Fruit fly (Drosophila melanogaster) whole organism, embryonic: ENCODE data around the gene CG12640.

Experiments used
- CG10147 ChIP-seq: fragments of 200-800 bp; sonication (Bioruptor generic); optimal IDR thresholded peaks from 2 replicates; lab custom pipeline; 2019; ENCODE audit warnings: missing biosample characterization, mild to moderate bottlenecking, missing genetic modification characterization, moderate library complexity
- CG1024 ChIP-seq: fragments of 200-800 bp; sonication (Bioruptor generic); IDR thresholded peaks from 2 replicates; pipeline ENCODE4 v1.3.6; 2022; ENCODE audit warnings: missing biosample characterization, missing genetic modification characterization
- CG11560 ChIP-seq: fragments of 200-800 bp; sonication (Bioruptor generic); IDR thresholded peaks from 3 replicates; pipeline ENCODE4 v1.3.6; 2022; ENCODE audit warnings: missing biosample characterization, missing genetic modification characterization
- CG15269 ChIP-seq: fragments of 200-800 bp; sonication (Bioruptor generic); optimal IDR thresholded peaks from 2 replicates; lab custom pipeline; 2018; ENCODE audit warnings: missing biosample characterization, mild to moderate bottlenecking, missing genetic modification characterization, moderate library complexity
- CG16815 ChIP-seq: fragments of 200-800 bp; sonication (Bioruptor generic); optimal IDR thresholded peaks from 3 replicates; lab custom pipeline; 2017; ENCODE audit warnings: missing biosample characterization, mild to moderate bottlenecking, missing genetic modification characterization
- CG17186 ChIP-seq: fragments of 200-800 bp; sonication (Bioruptor generic); optimal IDR thresholded peaks from 3 replicates; lab custom pipeline; 2017; ENCODE audit warnings: missing biosample characterization, missing genetic modification reagents, missing genetic modification characterization
- CG18599 ChIP-seq: fragments of 200-800 bp; sonication (Bioruptor generic); optimal IDR thresholded peaks from 3 replicates; lab custom pipeline; 2017; ENCODE audit warnings: missing biosample characterization, missing genetic modification characterization, mild to moderate bottlenecking, moderate library complexity, missing genetic modification reagents
- CG2120 ChIP-seq: fragments of 200-800 bp; sonication (Bioruptor generic); optimal IDR thresholded peaks from 3 replicates; lab custom pipeline; 2016; ENCODE audit warnings: missing biosample characterization, missing genetic modification characterization
- CG30020 ChIP-seq: fragments of 200-800 bp; optimal IDR thresholded peaks from 2 replicates; lab custom pipeline; 2019; ENCODE audit warnings: missing biosample characterization, mild to moderate bottlenecking, missing genetic modification characterization, moderate library complexity
- CG3065 ChIP-seq: fragments of 200-800 bp; sonication (Bioruptor generic); optimal IDR thresholded peaks from 2 replicates; lab custom pipeline; 2016; ENCODE audit warnings: missing biosample characterization, missing genetic modification characterization
- CG4854 ChIP-seq: fragments of 200-800 bp; sonication (Bioruptor generic); optimal IDR thresholded peaks from 2 replicates; lab custom pipeline; 2016; ENCODE audit warnings: missing biosample characterization, missing genetic modification characterization, inconsistent platforms
- CG6813 ChIP-seq: fragments of 200-800 bp; sonication (Bioruptor generic); optimal IDR thresholded peaks from 2 replicates; lab custom pipeline; 2017; ENCODE audit warnings: missing biosample characterization, missing genetic modification characterization, mild to moderate bottlenecking, moderate library complexity, missing genetic modification reagents
- CG8281 ChIP-seq: fragments of 200-800 bp; sonication (Bioruptor generic); optimal IDR thresholded peaks from 2 replicates; lab custom pipeline; 2018; ENCODE audit warnings: missing biosample characterization, mild to moderate bottlenecking, missing genetic modification characterization, moderate library complexity
- Dp ChIP-seq: fragments of 200-800 bp; sonication (Bioruptor generic); optimal IDR thresholded peaks from 2 replicates; lab custom pipeline; 2018; ENCODE audit warnings: missing biosample characterization, mild to moderate bottlenecking, missing genetic modification characterization, moderate library complexity
- HLH54F ChIP-seq: fragments of 200-800 bp; sonication (Bioruptor generic); optimal IDR thresholded peaks from 3 replicates; lab custom pipeline; 2016; ENCODE audit warnings: missing biosample characterization, missing genetic modification characterization
- Hey ChIP-seq: fragments of 200-800 bp; sonication (Bioruptor generic); optimal IDR thresholded peaks from 3 replicates; lab custom pipeline; 2018; ENCODE audit warnings: missing biosample characterization, mild to moderate bottlenecking, missing genetic modification characterization
- Jarid2 ChIP-seq: fragments of 200-800 bp; sonication (Bioruptor generic); optimal IDR thresholded peaks from 3 replicates; lab custom pipeline; 2017; ENCODE audit warnings: mild to moderate bottlenecking, missing biosample characterization, missing genetic modification reagents, missing genetic modification characterization
- Myb ChIP-seq: fragments of 200-800 bp; sonication (Bioruptor generic); optimal IDR thresholded peaks from 2 replicates; lab custom pipeline; 2016; ENCODE audit warnings: missing biosample characterization, missing genetic modification characterization
- NFAT ChIP-seq: fragments of 200-800 bp; sonication (Bioruptor generic); IDR thresholded peaks from 2 replicates; pipeline ENCODE4 v1.3.6; 2022; ENCODE audit warnings: missing biosample characterization, missing genetic modification characterization
- Nf-YA ChIP-seq: fragments of 200-800 bp; sonication (Bioruptor generic); IDR thresholded peaks from 2 replicates; pipeline ENCODE4 v1.3.6; 2022; ENCODE audit warnings: missing biosample characterization, missing genetic modification characterization
- Rfx ChIP-seq: fragments of 200-800 bp; sonication (Bioruptor generic); IDR thresholded peaks from 2 replicates; pipeline ENCODE4 v1.3.6; 2022; ENCODE audit warnings: missing biosample characterization, missing genetic modification characterization
- Sin3A ChIP-seq: fragments of >200 bp; optimal IDR thresholded peaks from 2 replicates; lab custom pipeline; 2018
- Sry-δ ChIP-seq: fragments of 200-800 bp; sonication (Bioruptor generic); optimal IDR thresholded peaks from 2 replicates; lab custom pipeline; 2016; ENCODE audit warnings: missing biosample characterization, missing genetic modification characterization
- ara ChIP-seq: fragments of 200-800 bp; sonication (Bioruptor generic); IDR thresholded peaks from 2 replicates; pipeline ENCODE4 v1.3.6; 2022; ENCODE audit warnings: missing biosample characterization, missing genetic modification characterization
- ato ChIP-seq: fragments of 200-800 bp; sonication (Bioruptor generic); IDR thresholded peaks from 2 replicates; pipeline ENCODE4 v1.3.6; 2022; ENCODE audit warnings: missing biosample characterization, missing genetic modification characterization; ENCODE audit not compliant: partially characterized antibody
- bbx ChIP-seq: fragments of 200-800 bp; sonication (Bioruptor generic); IDR thresholded peaks from 2 replicates; pipeline ENCODE4 v1.3.6; 2022; ENCODE audit warnings: missing biosample characterization, missing genetic modification characterization; ENCODE audit not compliant: partially characterized antibody
- corto ChIP-seq: fragments of 200-800 bp; sonication (Bioruptor generic); optimal IDR thresholded peaks from 2 replicates; lab custom pipeline; 2016; ENCODE audit warnings: missing biosample characterization, mild to moderate bottlenecking, missing genetic modification characterization, moderate library complexity
- crp ChIP-seq, 2 experiments: fragments of 200-800 bp; sonication (Bioruptor generic); optimal IDR thresholded peaks; 2 replicates in 1 of 2; 3 replicates in 1 of 2; lab custom pipeline; 2017; ENCODE audit warnings: missing biosample characterization in 2 of 2, missing genetic modification characterization in 2 of 2, mild to moderate bottlenecking in 1 of 2, moderate library complexity in 1 of 2
- ftz-f1 ChIP-seq: fragments of 200-800 bp; sonication (Bioruptor generic); optimal IDR thresholded peaks from 2 replicates; lab custom pipeline; 2016; ENCODE audit warnings: missing biosample characterization, missing genetic modification characterization
- gfzf ChIP-seq: fragments of 200-800 bp; sonication (Bioruptor generic); optimal IDR thresholded peaks from 2 replicates; lab custom pipeline; 2016; ENCODE audit warnings: missing biosample characterization, mild to moderate bottlenecking, missing genetic modification characterization, moderate library complexity
- gro ChIP-seq: fragments of 200-800 bp; sonication (Bioruptor generic); optimal IDR thresholded peaks from 2 replicates; lab custom pipeline; 2016; ENCODE audit warnings: missing biosample characterization, missing genetic modification characterization
- gsb-n ChIP-seq: fragments of 200-800 bp; sonication (Bioruptor generic); optimal IDR thresholded peaks from 3 replicates; lab custom pipeline; 2018; ENCODE audit warnings: missing biosample characterization, mild to moderate bottlenecking, missing genetic modification characterization
- ham ChIP-seq: fragments of 200-800 bp; sonication (Bioruptor generic); IDR thresholded peaks from 2 replicates; pipeline ENCODE4 v1.3.6; 2022; ENCODE audit warnings: missing biosample characterization, missing genetic modification characterization
- jigr1 ChIP-seq: fragments of 200-800 bp; sonication (Bioruptor generic); IDR thresholded peaks from 3 replicates; pipeline ENCODE4 v1.3.6; 2022; ENCODE audit warnings: missing biosample characterization, missing genetic modification characterization
- lab ChIP-seq: fragments of 200-800 bp; sonication (Bioruptor generic); optimal IDR thresholded peaks from 3 replicates; lab custom pipeline; 2017; ENCODE audit warnings: missing biosample characterization, missing genetic modification characterization, mild to moderate bottlenecking, moderate library complexity, missing genetic modification reagents
- nom ChIP-seq: fragments of 200-800 bp; sonication (Bioruptor generic); optimal IDR thresholded peaks from 2 replicates; lab custom pipeline; 2017; ENCODE audit warnings: missing biosample characterization, missing genetic modification characterization, mild to moderate bottlenecking, moderate library complexity, missing genetic modification reagents
- onecut ChIP-seq: fragments of 200-800 bp; sonication (Bioruptor generic); IDR thresholded peaks from 2 replicates; pipeline ENCODE4 v1.3.6; 2022; ENCODE audit warnings: missing biosample characterization, missing genetic modification characterization
- pb ChIP-seq: fragments of 200-800 bp; sonication (Bioruptor generic); optimal IDR thresholded peaks from 3 replicates; lab custom pipeline; 2016; ENCODE audit warnings: missing biosample characterization, missing genetic modification characterization
- pfk ChIP-seq: fragments of 200-800 bp; sonication (Bioruptor generic); optimal IDR thresholded peaks from 2 replicates; lab custom pipeline; 2018; ENCODE audit warnings: missing biosample characterization, mild to moderate bottlenecking, missing genetic modification characterization, moderate library complexity
- pnt ChIP-seq: fragments of 200-800 bp; sonication (Bioruptor generic); optimal IDR thresholded peaks from 3 replicates; lab custom pipeline; 2016; ENCODE audit warnings: missing biosample characterization, missing genetic modification characterization
- pzg ChIP-seq: fragments of 200-800 bp; sonication (Bioruptor generic); optimal IDR thresholded peaks from 3 replicates; lab custom pipeline; 2018; ENCODE audit warnings: missing biosample characterization, mild to moderate bottlenecking, missing genetic modification characterization, moderate library complexity
- ro ChIP-seq: fragments of 200-800 bp; sonication (Bioruptor generic); IDR thresholded peaks from 2 replicates; pipeline ENCODE4 v1.3.6; 2022; ENCODE audit warnings: missing biosample characterization, missing genetic modification characterization
- salm ChIP-seq: fragments of 200-800 bp; sonication (Bioruptor generic); optimal IDR thresholded peaks from 2 replicates; lab custom pipeline; 2018; ENCODE audit warnings: missing biosample characterization, mild to moderate bottlenecking, missing genetic modification characterization
- schlank ChIP-seq: fragments of 200-800 bp; sonication (Bioruptor generic); optimal IDR thresholded peaks from 2 replicates; lab custom pipeline; 2018; ENCODE audit warnings: missing biosample characterization, mild to moderate bottlenecking, missing genetic modification characterization
- sens ChIP-seq: fragments of 200-800 bp; sonication (Bioruptor generic); peaks from one replicate; lab custom pipeline; 2016; ENCODE audit warnings: missing biosample characterization, missing genetic modification characterization
- sna ChIP-seq: fragments of 200-800 bp; sonication (Bioruptor generic); IDR thresholded peaks from 2 replicates; pipeline ENCODE4 v1.3.6; 2022; ENCODE audit warnings: missing biosample characterization, missing genetic modification characterization; ENCODE audit not compliant: partially characterized antibody
- so ChIP-seq: fragments of 200-800 bp; sonication (Bioruptor generic); IDR thresholded peaks from 3 replicates; pipeline ENCODE4 v1.3.6; 2022; ENCODE audit warnings: missing biosample characterization, missing genetic modification characterization
- yki ChIP-seq: fragments of >200 bp; optimal IDR thresholded peaks from 3 replicates; lab custom pipeline; 2018
- zen2 ChIP-seq: fragments of 200-800 bp; sonication (Bioruptor generic); IDR thresholded peaks from 3 replicates; pipeline ENCODE4 v1.3.6; 2022; ENCODE audit warnings: missing biosample characterization, missing genetic modification characterization; ENCODE audit not compliant: partially characterized antibody

The CG12640 gene

DNA sequence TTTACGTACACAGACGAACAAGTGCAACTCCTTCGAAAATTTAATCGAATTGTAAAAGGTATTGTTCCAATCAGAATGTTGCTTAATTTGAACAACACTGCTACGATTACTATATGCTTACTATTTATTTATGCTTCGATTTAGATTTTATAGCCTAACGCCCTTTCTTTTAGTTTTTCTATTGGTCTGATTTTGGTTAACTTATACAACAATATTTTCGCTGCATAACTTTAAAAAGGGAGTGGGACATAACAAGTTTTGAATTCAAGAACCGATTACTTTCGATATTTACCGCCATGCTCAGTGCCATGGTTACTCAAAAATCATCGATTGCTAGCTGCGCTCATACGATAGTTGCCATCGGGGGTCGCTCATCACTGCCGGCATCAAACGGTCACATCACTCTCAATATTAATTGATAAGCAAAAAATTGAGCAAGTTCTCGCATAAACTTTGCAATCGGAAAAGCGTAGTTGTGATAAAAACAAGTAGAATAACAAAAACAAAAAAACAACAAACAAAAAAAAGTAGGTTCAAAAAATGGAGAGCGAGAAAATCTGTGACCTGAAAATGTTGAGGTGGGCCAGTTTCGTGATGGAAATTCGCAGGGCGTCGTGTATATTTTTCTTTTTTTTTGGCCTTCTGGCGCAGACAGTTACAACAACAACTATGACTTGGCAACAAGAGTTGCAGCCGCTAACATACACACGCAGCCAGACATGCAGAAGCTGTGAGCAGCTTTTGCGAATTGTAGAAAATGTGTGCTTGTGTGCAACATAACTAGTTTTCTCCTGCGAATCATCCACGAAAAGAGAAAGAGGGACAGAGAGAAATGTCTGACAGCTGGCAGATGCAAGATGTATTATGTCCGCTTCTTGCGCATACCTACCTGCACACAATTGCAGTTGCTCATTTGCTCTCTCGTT lies 46.1 kb upstream of the CG12640 start, which contains the start of the genes CG2887 and PPP4R2r (continued):
- TF ChIP-seq sna (peak; percentile 79), ato (GFP tag; lab: Robert Waterston, UW) (peak; percentile 75), Sin3A (lab: Kevin White, UChicago) (peak; percentile 44), CG8281 (tag; lab: Kevin White, UChicago) (peak; percentile 80), lab (GFP tag; lab: Kevin White, UChicago) (peak; percentile 17), ftz-f1 (GFP tag; lab: Kevin White, UChicago) (peak; percentile 28), CG3065 (GFP tag; lab: Kevin White, UChicago) (no peak), crp (GFP tag; optimal IDR thresholded peaks at IDR 0.05; lab: Kevin White, UChicago) (peak in 1 of 2 experiments; percentile 22), bbx (GFP tag; lab: Robert Waterston, UW) (peak; percentile 94), Jarid2 (GFP tag; lab: Kevin White, UChicago) (no peak), corto (GFP tag; lab: Kevin White, UChicago) (no peak), CG2120 (GFP tag; lab: Kevin White, UChicago) (peak; percentile 54), Dp (GFP tag; lab: Kevin White, UChicago) (peak; percentile 96), Rfx (GFP tag; lab: Robert Waterston, UW) (peak; percentile 79), CG4854 (GFP tag; lab: Kevin White, UChicago) (no peak), CG15269 (tag; lab: Kevin White, UChicago) (no peak), CG10147 (GFP tag; lab: Kevin White, UChicago) (no peak), gsb-n (no peak), salm (tag; lab: Kevin White, UChicago) (no peak), onecut (GFP tag; lab: Robert Waterston, UW) (0 out of 2 replicates have a peak, but pooled peaks have one; percentile 8), CG11560 (tag; lab: Robert Waterston, UW) (peak; percentile 30; the same call in 1 of the 3 replicates), sens (GFP tag; lab: Kevin White, UChicago) (peak; percentile 66), ara (GFP tag; lab: Robert Waterston, UW) (no peak), Hey (no peak), gfzf (GFP tag; lab: Kevin White, UChicago) (peak; percentile 54), CG16815 (GFP tag; lab: Kevin White, UChicago) (no peak), NFAT (GFP tag; lab: Robert Waterston, UW) (no peak), CG18599 (GFP tag; lab: Kevin White, UChicago) (no peak), ro (no peak), gro (GFP tag; lab: Kevin White, UChicago) (no peak), pnt (GFP tag; lab: Kevin White, UChicago) (no peak), ham (no peak), nom (peak; percentile 27), CG30020 (no peak), Sry-δ (GFP tag; lab: Kevin White, UChicago) (peak; percentile 96), CG6813 (GFP tag; lab: Kevin White, UChicago) (no peak), pb (GFP tag; lab: Kevin White, UChicago) (no peak), jigr1 (GFP tag; lab: Robert Waterston, UW) (no peak), zen2 (GFP tag; lab: Robert Waterston, UW) (peak; percentile 92), schlank (no peak), pfk (GFP tag; lab: Kevin White, UChicago) (no peak), CG17186 (GFP tag; lab: Kevin White, UChicago) (peak; percentile 73), yki (lab: Kevin White, UChicago) (no peak), HLH54F (GFP tag; lab: Kevin White, UChicago) (no peak), Myb (GFP tag; lab: Kevin White, UChicago) (peak; percentile 58), so (GFP tag; lab: Robert Waterston, UW) (no peak), Nf-YA (no peak), pzg (GFP tag; lab: Kevin White, UChicago) (peak; percentile 93), CG1024 (GFP tag; lab: Robert Waterston, UW) (no peak)
